Worm (Caenorhabditis elegans) whole organism, young adult: ENCODE results near the gene ocr-3.

Experiments
- B0261.1 ChIP-seq: sonication (generic microtip); optimal IDR thresholded peaks from 2 replicates; lab custom pipeline; 2016; ENCODE audit warnings: mild to moderate bottlenecking, missing genetic modification characterization, moderate library complexity, missing compliant biosample characterization
- F52B5.7 ChIP-seq: sonication (generic microtip); optimal IDR thresholded peaks from 2 replicates; lab custom pipeline; 2016; ENCODE audit warnings: mild to moderate bottlenecking, missing genetic modification characterization, missing compliant biosample characterization
- F57A8.1 ChIP-seq: fragments of 200-800 bp; sonication (Bioruptor generic); optimal IDR thresholded peaks from 2 replicates; lab custom pipeline; 2018; ENCODE audit warnings: mild to moderate bottlenecking, missing genetic modification characterization, moderate library complexity, missing compliant biosample characterization
- F57C9.4 ChIP-seq: sonication (generic microtip); optimal IDR thresholded peaks from 2 replicates; lab custom pipeline; 2017; ENCODE audit warnings: mild to moderate bottlenecking, missing genetic modification characterization, missing compliant biosample characterization
- T26A5.8 ChIP-seq: sonication (generic microtip); optimal IDR thresholded peaks from 2 replicates; lab custom pipeline; 2016; ENCODE audit warnings: missing genetic modification characterization, missing compliant biosample characterization
- Y53F4B.3 ChIP-seq: fragments of 200-800 bp; sonication (Bioruptor generic); IDR thresholded peaks from 2 replicates; pipeline ENCODE4 v1.3.6; 2022; ENCODE audit warnings: missing genetic modification reagents, missing genetic modification characterization, missing compliant biosample characterization
- Y67H2A.10 ChIP-seq: fragments of 200-800 bp; sonication (Bioruptor generic); conservative IDR thresholded peaks from 2 replicates; pipeline ENCODE4 v1.3.6; 2022; ENCODE audit warnings: missing genetic modification reagents, missing genetic modification characterization, missing compliant biosample characterization
- ZK185.1 ChIP-seq: sonication (generic microtip); optimal IDR thresholded peaks from 2 replicates; lab custom pipeline; 2016; ENCODE audit warnings: mild to moderate bottlenecking, missing genetic modification characterization, missing compliant biosample characterization; ENCODE audit not compliant: poor library complexity, severe bottlenecking
- akir-1 ChIP-seq: fragments of 200-800 bp; sonication (Bioruptor generic); optimal IDR thresholded peaks from 2 replicates; lab custom pipeline; 2018; ENCODE audit warnings: mild to moderate bottlenecking, missing genetic modification characterization, moderate library complexity, missing compliant biosample characterization
- athp-1 ChIP-seq: sonication (generic microtip); optimal IDR thresholded peaks from 2 replicates; lab custom pipeline; 2017; ENCODE audit warnings: mild to moderate bottlenecking, missing genetic modification characterization, missing compliant biosample characterization
- attf-3 ChIP-seq: fragments of 200-800 bp; sonication (Bioruptor generic); conservative IDR thresholded peaks from 2 replicates; pipeline ENCODE4 v1.3.6; 2022; ENCODE audit warnings: missing genetic modification reagents, missing genetic modification characterization, missing compliant biosample characterization
- attf-5 ChIP-seq: fragments of 200-800 bp; sonication (Bioruptor generic); optimal IDR thresholded peaks from 2 replicates; lab custom pipeline; 2018; ENCODE audit warnings: mild to moderate bottlenecking, missing genetic modification characterization, missing compliant biosample characterization
- attf-6 ChIP-seq: fragments of 200-800 bp; sonication (Bioruptor generic); IDR thresholded peaks from 2 replicates; pipeline ENCODE4 v1.3.6; 2022; ENCODE audit warnings: missing genetic modification reagents, missing genetic modification characterization, missing compliant biosample characterization
- ceh-27 ChIP-seq: fragments of 200-800 bp; sonication (Bioruptor generic); optimal IDR thresholded peaks from 2 replicates; lab custom pipeline; 2018; ENCODE audit warnings: mild to moderate bottlenecking, missing genetic modification characterization, moderate library complexity, missing compliant biosample characterization
- ceh-40 ChIP-seq: fragments of 200-800 bp; sonication (Bioruptor generic); IDR thresholded peaks from 2 replicates; pipeline ENCODE4 v1.3.6; 2022; ENCODE audit warnings: missing genetic modification characterization, missing compliant biosample characterization
- ceh-79 ChIP-seq: sonication (generic microtip); optimal IDR thresholded peaks from 2 replicates; lab custom pipeline; 2017; ENCODE audit warnings: mild to moderate bottlenecking, missing genetic modification characterization, missing compliant biosample characterization
- ceh-91 ChIP-seq: fragments of 200-800 bp; sonication (Bioruptor generic); IDR thresholded peaks from 2 replicates; pipeline ENCODE4 v1.3.6; 2022; ENCODE audit warnings: missing genetic modification reagents, missing genetic modification characterization, missing compliant biosample characterization
- dox-1 ChIP-seq: fragments of 200-800 bp; sonication (Bioruptor generic); IDR thresholded peaks from 2 replicates; pipeline ENCODE4 v1.3.6; 2022; ENCODE audit warnings: missing genetic modification reagents, missing genetic modification characterization, missing compliant biosample characterization
- egrh-3 ChIP-seq: fragments of 200-800 bp; sonication (Bioruptor generic); IDR thresholded peaks from 2 replicates; pipeline ENCODE4 v1.3.6; 2022; ENCODE audit warnings: missing genetic modification reagents, missing genetic modification characterization, missing compliant biosample characterization
- ets-4 ChIP-seq: fragments of 200-800 bp; sonication (Bioruptor generic); optimal IDR thresholded peaks from 2 replicates; lab custom pipeline; 2018; ENCODE audit warnings: mild to moderate bottlenecking, missing genetic modification characterization, missing compliant biosample characterization
- fkh-3 ChIP-seq: sonication (generic microtip); optimal IDR thresholded peaks from 2 replicates; lab custom pipeline; 2016; ENCODE audit warnings: mild to moderate bottlenecking, missing genetic modification characterization, missing compliant biosample characterization
- gei-17 ChIP-seq: fragments of 200-800 bp; sonication (Bioruptor generic); optimal IDR thresholded peaks from 2 replicates; lab custom pipeline; 2018; ENCODE audit warnings: mild to moderate bottlenecking, missing genetic modification characterization, missing compliant biosample characterization
- hmg-20 ChIP-seq: fragments of 200-800 bp; sonication (Bioruptor generic); IDR thresholded peaks from 2 replicates; pipeline ENCODE4 v1.3.6; 2022; ENCODE audit warnings: missing genetic modification reagents, missing genetic modification characterization, missing compliant biosample characterization
- hrde-1 ChIP-seq: sonication (generic microtip); optimal IDR thresholded peaks from 2 replicates; lab custom pipeline; 2016; ENCODE audit warnings: missing genetic modification characterization, mild to moderate bottlenecking, missing compliant biosample characterization, moderate library complexity, missing genotype, missing genetic modification reagents, borderline replicate concordance
- hsf-1 ChIP-seq: fragments of 200-800 bp; sonication (Bioruptor generic); IDR thresholded peaks from 2 replicates; pipeline ENCODE4 v1.3.6; 2022; ENCODE audit warnings: missing genetic modification reagents, missing genetic modification characterization, missing compliant biosample characterization
- lin-40 ChIP-seq: sonication (generic microtip); optimal IDR thresholded peaks from 2 replicates; lab custom pipeline; 2016; ENCODE audit warnings: missing genetic modification characterization, mild to moderate bottlenecking, missing compliant biosample characterization, missing genotype, missing genetic modification reagents
- madf-3 ChIP-seq: fragments of 200-800 bp; sonication (Bioruptor generic); IDR thresholded peaks from 2 replicates; pipeline ENCODE4 v1.3.6; 2022; ENCODE audit warnings: missing genetic modification reagents, missing genetic modification characterization, missing compliant biosample characterization
- nfyb-1 ChIP-seq: fragments of 200-800 bp; sonication (Bioruptor generic); IDR thresholded peaks from 2 replicates; pipeline ENCODE4 v1.3.6; 2022; ENCODE audit warnings: missing genetic modification reagents, missing genetic modification characterization, missing compliant biosample characterization
- nhr-120 ChIP-seq: fragments of 200-800 bp; sonication (Bioruptor generic); IDR thresholded peaks from 2 replicates; pipeline ENCODE4 v1.3.6; 2022; ENCODE audit warnings: missing genetic modification characterization, missing compliant biosample characterization
- nhr-179 ChIP-seq: sonication (generic microtip); optimal IDR thresholded peaks from 2 replicates; lab custom pipeline; 2016; ENCODE audit warnings: mild to moderate bottlenecking, missing genetic modification characterization, missing compliant biosample characterization
- nhr-90 ChIP-seq: sonication (generic microtip); optimal IDR thresholded peaks from 2 replicates; lab custom pipeline; 2016; ENCODE audit warnings: missing genotype, mild to moderate bottlenecking, missing genetic modification characterization, missing compliant biosample characterization
- rec-8 ChIP-seq, 2 experiments: sonication (generic microtip); optimal IDR thresholded peaks; 2 replicates each; lab custom pipeline; 2016; ENCODE audit warnings: mild to moderate bottlenecking in 2 of 2, missing genetic modification characterization in 2 of 2, missing genetic modification reagents in 2 of 2, missing genotype in 2 of 2, missing biosample characterization in 1 of 2, missing compliant biosample characterization in 1 of 2, moderate library complexity in 1 of 2
- snpc-1.3 ChIP-seq: sonication (generic microtip); optimal IDR thresholded peaks from 2 replicates; lab custom pipeline; 2017; ENCODE audit warnings: missing genetic modification characterization, mild to moderate bottlenecking, missing compliant biosample characterization, antibody characterized with exemption, moderate library complexity, missing genotype, missing genetic modification reagents; ENCODE audit not compliant: insufficient read depth
- somi-1 ChIP-seq: fragments of 200-800 bp; sonication (Bioruptor generic); optimal IDR thresholded peaks from 2 replicates; lab custom pipeline; 2018; ENCODE audit warnings: mild to moderate bottlenecking, missing genetic modification characterization, missing compliant biosample characterization
- sptf-2 ChIP-seq: fragments of 200-800 bp; sonication (Bioruptor generic); optimal IDR thresholded peaks from 2 replicates; lab custom pipeline; 2018; ENCODE audit warnings: mild to moderate bottlenecking, missing genetic modification characterization, missing compliant biosample characterization
- tbp1 ChIP-seq: fragments of 200-800 bp; sonication (Bioruptor generic); optimal IDR thresholded peaks from 2 replicates; lab custom pipeline; 2018; ENCODE audit warnings: mild to moderate bottlenecking, missing genetic modification characterization, missing compliant biosample characterization
- xnd-1 ChIP-seq: sonication (generic microtip); optimal IDR thresholded peaks from 2 replicates; lab custom pipeline; 2016; ENCODE audit warnings: missing genotype, missing genetic modification reagents, missing genetic modification characterization, missing compliant biosample characterization
- zfh-2 ChIP-seq: fragments of 200-800 bp; sonication (Bioruptor generic); conservative IDR thresholded peaks from 2 replicates; pipeline ENCODE4 v1.3.6; 2022; ENCODE audit warnings: missing genetic modification reagents, missing genetic modification characterization, missing compliant biosample characterization
- zim-3 ChIP-seq: sonication (generic microtip); optimal IDR thresholded peaks from 2 replicates; lab custom pipeline; 2017; ENCODE audit warnings: mild to moderate bottlenecking, missing genetic modification characterization, moderate library complexity, missing compliant biosample characterization
- ztf-22 ChIP-seq: fragments of 200-800 bp; sonication (Bioruptor generic); optimal IDR thresholded peaks from 2 replicates; lab custom pipeline; 2018; ENCODE audit warnings: mild to moderate bottlenecking, missing genetic modification characterization, moderate library complexity, missing compliant biosample characterization
- ztf-28 ChIP-seq: fragments of 200-800 bp; sonication (Bioruptor generic); IDR thresholded peaks from 2 replicates; pipeline ENCODE4 v1.3.6; 2022; ENCODE audit warnings: missing genetic modification reagents, missing genetic modification characterization, missing compliant biosample characterization
- ztf-6 ChIP-seq: fragments of 200-800 bp; sonication (Bioruptor generic); IDR thresholded peaks from 2 replicates; pipeline ENCODE4 v1.3.6; 2022; ENCODE audit warnings: missing genetic modification reagents, missing genetic modification characterization, missing compliant biosample characterization

Gene ocr-3

DNA sequence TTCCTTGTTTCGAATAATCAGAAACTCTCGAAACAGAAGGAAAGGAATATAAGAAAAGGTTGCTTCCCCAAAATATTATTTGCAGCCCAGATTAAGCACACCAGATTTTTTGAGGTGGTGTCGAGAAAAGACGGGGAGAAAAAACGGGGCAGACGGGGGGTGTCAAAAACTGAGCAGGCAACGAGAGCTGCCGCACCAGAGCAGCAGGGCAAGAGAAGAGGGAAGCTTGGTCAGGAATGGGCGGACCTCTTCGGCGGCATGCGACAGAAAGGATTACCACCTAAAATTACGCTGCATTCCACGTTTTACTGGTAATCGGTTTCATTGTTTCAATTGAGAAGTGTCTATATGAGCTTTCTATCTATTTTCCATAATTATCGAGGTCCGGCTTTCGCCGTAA lies 36.5 kb upstream of the ocr-3 start:
- TF ChIP-seq egrh-3 (peak; percentile 22; the same call in 1 of the 2 replicates), zfh-2 (GFP tag; lab: Robert Waterston, UW) (peak; percentile 53; the same call in 1 of the 2 replicates), Y67H2A.10 (GFP tag; lab: Robert Waterston, UW) (no peak), snpc-1.3 (tag; lab: Kevin White, UChicago) (no peak)

DNA sequence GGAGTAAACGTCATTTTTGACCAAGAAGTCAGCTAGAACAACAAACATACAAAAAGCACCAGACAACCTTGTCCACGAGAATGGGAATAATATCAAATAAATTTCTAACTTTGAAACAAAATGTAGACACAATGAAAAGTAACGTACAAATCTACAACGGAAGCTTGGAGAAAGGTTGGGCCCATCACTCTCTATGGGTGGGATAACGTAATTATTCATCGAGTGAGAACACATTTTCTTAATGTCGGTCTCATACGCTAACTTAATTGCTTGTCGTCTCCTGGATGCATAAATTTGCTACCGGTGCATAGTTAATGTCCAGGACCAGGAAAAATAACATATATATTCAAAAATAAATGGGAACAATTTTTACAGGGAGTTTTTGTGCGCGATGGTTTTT lies 35.3 kb upstream of the ocr-3 start:
- no peak for TF ChIP-seq ceh-40 (GFP tag; lab: Robert Waterston, UW)
- TF ChIP-seq attf-3 (GFP tag; lab: Robert Waterston, UW), result no peak
- TF ChIP-seq F57C9.4 (tag; lab: Kevin White, UChicago), result no peak
- no peak for TF ChIP-seq Y53F4B.3 (GFP tag; lab: Robert Waterston, UW)
- TF ChIP-seq, all 124 proteins: peak for 0

ce11 chrX:15134941-15135340 lies 33.6 kb upstream of the ocr-3 start:
- TF ChIP-seq T26A5.8 (tag; lab: Kevin White, UChicago) (no peak), B0261.1 (tag; lab: Kevin White, UChicago) (no peak), xnd-1 (tag; lab: Kevin White, UChicago) (no peak), zim-3 (no peak), attf-5 (GFP tag; lab: Kevin White, UChicago) (no peak), nfyb-1 (GFP tag; lab: Robert Waterston, UW) (no peak), ets-4 (GFP tag; lab: Kevin White, UChicago) (no peak), ceh-91 (GFP tag; lab: Robert Waterston, UW) (no peak), ztf-28 (GFP tag; lab: Robert Waterston, UW) (no peak), ztf-6 (no peak), nhr-90 (tag; lab: Kevin White, UChicago) (no peak), fkh-3 (tag; lab: Kevin White, UChicago) (no peak), somi-1 (GFP tag; lab: Kevin White, UChicago) (no peak), hsf-1 (GFP tag; lab: Robert Waterston, UW) (no peak), gei-17 (GFP tag; lab: Kevin White, UChicago) (no peak), attf-6 (GFP tag; lab: Robert Waterston, UW) (no peak), ceh-79 (tag; lab: Kevin White, UChicago) (no peak), rec-8 (tag; optimal IDR thresholded peaks at IDR 0.05; lab: Kevin White, UChicago) (no peak)

- TF ChIP-seq akir-1 (GFP tag; lab: Kevin White, UChicago), result no peak
- no peak for TF ChIP-seq nfyb-1 (GFP tag; lab: Robert Waterston, UW)
- TF ChIP-seq lin-40 (tag; lab: Kevin White, UChicago), result no peak
- TF ChIP-seq zfh-2 (GFP tag; lab: Robert Waterston, UW), result no peak
- TF ChIP-seq ceh-27 (GFP tag; lab: Kevin White, UChicago), result no peak
- TF ChIP-seq hmg-20 (GFP tag; lab: Robert Waterston, UW), result 0 out of 2 replicates have a peak, but pooled peaks have one; percentile 34
- TF ChIP-seq F57A8.1 (GFP tag; lab: Kevin White, UChicago), result no peak
- TF ChIP-seq ztf-22 (GFP tag; lab: Kevin White, UChicago), result no peak
- TF ChIP-seq ZK185.1, result peak; percentile 83
- TF ChIP-seq nhr-179 (tag; lab: Kevin White, UChicago), result no peak
- no peak for TF ChIP-seq sptf-2
- no peak for TF ChIP-seq madf-3 (GFP tag; lab: Robert Waterston, UW)
- no peak for TF ChIP-seq athp-1 (tag; lab: Kevin White, UChicago)
- TF ChIP-seq hsf-1 (GFP tag; lab: Robert Waterston, UW), result no peak
- peak; percentile 40 for TF ChIP-seq zim-3
- peak; percentile 65 for TF ChIP-seq dox-1 (GFP tag; lab: Robert Waterston, UW)
- no peak for TF ChIP-seq hrde-1 (tag; lab: Kevin White, UChicago)
- TF ChIP-seq F52B5.7 (tag; lab: Kevin White, UChicago), result no peak
- TF ChIP-seq tbp1 (GFP tag; lab: Kevin White, UChicago), result peak; percentile 96
- TF ChIP-seq nhr-120, result no peak
Observed at ce11 chrX:15146415-15147210, 21.9 kb upstream of the ocr-3 start.
